Worm (Caenorhabditis elegans) whole organism, L1 larva: ENCODE measurements around the gene lipl-8.

ENCODE experiments used
- F16B12.6 ChIP-seq: fragments of 150-350 bp; optimal IDR thresholded peaks from 2 replicates; lab custom pipeline; 2014; ENCODE audit warnings: missing biosample characterization, missing genetic modification characterization
- aly-2 ChIP-seq: fragments of 150-350 bp; optimal IDR thresholded peaks from 2 replicates; lab custom pipeline; 2014; ENCODE audit warnings: missing biosample characterization, missing genetic modification characterization
- blmp-1 ChIP-seq: fragments of 150-350 bp; optimal IDR thresholded peaks from 2 replicates; lab custom pipeline; 2014; ENCODE audit warnings: missing biosample characterization, missing genetic modification characterization
- ceh-63 ChIP-seq: fragments of 200-800 bp; sonication (Bioruptor generic); optimal IDR thresholded peaks from 2 replicates; lab custom pipeline; 2018; ENCODE audit warnings: mild to moderate bottlenecking, missing genetic modification characterization, missing compliant biosample characterization
- ceh-82 ChIP-seq, 3 experiments: fragments of 150-350 bp in 1 of 3; sonication (generic microtip) in 2 of 3; optimal IDR thresholded peaks; 2 replicates each; lab custom pipeline; 2014 to 2017; ENCODE audit warnings: missing biosample characterization in 3 of 3, missing genetic modification characterization in 3 of 3
- ceh-90 ChIP-seq: sonication (generic microtip); optimal IDR thresholded peaks from 2 replicates; lab custom pipeline; 2016; ENCODE audit warnings: missing genetic modification characterization, missing compliant biosample characterization
- dpl-1 ChIP-seq, 3 experiments: fragments of 150-350 bp in 2 of 3; sonication (generic microtip) in 1 of 3; optimal IDR thresholded peaks; 2 replicates each; lab custom pipeline; 2014 to 2017; ENCODE audit warnings: missing biosample characterization in 3 of 3, missing genetic modification characterization in 3 of 3, missing genetic modification reagents in 3 of 3
- dsc-1 ChIP-seq: sonication (generic microtip); optimal IDR thresholded peaks from 2 replicates; lab custom pipeline; 2016; ENCODE audit warnings: mild to moderate bottlenecking, missing genetic modification characterization, missing compliant biosample characterization
- efl-1 ChIP-seq, 4 experiments: fragments of 150-350 bp; optimal IDR thresholded peaks in 3 of 4; peaks in 1 of 4; 1 replicate in 1 of 4; 2 replicates in 3 of 4; lab custom pipeline; 2014; ENCODE audit warnings: missing biosample characterization in 2 of 4, missing genetic modification characterization in 2 of 4, missing genetic modification reagents in 2 of 4
- efl-3 ChIP-seq: fragments of 200-800 bp; sonication (Bioruptor generic); optimal IDR thresholded peaks from 2 replicates; lab custom pipeline; 2018; ENCODE audit warnings: mild to moderate bottlenecking, missing genetic modification characterization, missing compliant biosample characterization
- egl-13 ChIP-seq: sonication (generic microtip); optimal IDR thresholded peaks from 2 replicates; lab custom pipeline; 2016; ENCODE audit warnings: missing genotype, missing genetic modification reagents, missing genetic modification characterization, missing compliant biosample characterization
- egl-27 ChIP-seq, 2 experiments: fragments of 150-350 bp in 1 of 2; sonication (generic microtip); optimal IDR thresholded peaks; 3 replicates each; lab custom pipeline; 2017 to 2018; ENCODE audit warnings: missing biosample characterization in 2 of 2, missing genetic modification characterization in 2 of 2, missing genetic modification reagents in 2 of 2
- elt-3 ChIP-seq, 6 experiments: fragments of 150-350 bp in 1 of 6; sonication (generic microtip); optimal IDR thresholded peaks; 2 replicates each; lab custom pipeline; 2017 to 2018; ENCODE audit warnings: missing biosample characterization in 6 of 6, missing genetic modification characterization in 6 of 6, inconsistent platforms in 1 of 6
- fkh-10 ChIP-seq: sonication (generic microtip); optimal IDR thresholded peaks from 2 replicates; lab custom pipeline; 2017; ENCODE audit warnings: missing biosample characterization, missing genetic modification reagents, missing genetic modification characterization
- hpl-2 ChIP-seq: fragments of 150-350 bp; optimal IDR thresholded peaks from 2 replicates; lab custom pipeline; 2014; ENCODE audit warnings: missing biosample characterization, missing genetic modification reagents, missing genetic modification characterization
- jun-1 ChIP-seq: fragments of 150-350 bp; optimal IDR thresholded peaks from 2 replicates; lab custom pipeline; 2014; ENCODE audit warnings: missing biosample characterization, missing genetic modification reagents, missing genetic modification characterization
- lin-14 ChIP-seq: fragments of 200-800 bp; sonication (Bioruptor generic); optimal IDR thresholded peaks from 2 replicates; lab custom pipeline; 2018; ENCODE audit warnings: mild to moderate bottlenecking, missing genetic modification characterization, moderate library complexity, missing compliant biosample characterization
- lin-35 ChIP-seq, 2 experiments: fragments of 150-350 bp; optimal IDR thresholded peaks; 2 replicates each; lab custom pipeline; 2014; ENCODE audit warnings: missing biosample characterization in 2 of 2, missing genetic modification characterization in 2 of 2, missing genetic modification reagents in 2 of 2
- lin-39 ChIP-seq: fragments of 150-350 bp; optimal IDR thresholded peaks from 2 replicates; lab custom pipeline; 2014; ENCODE audit warnings: missing biosample characterization, missing genetic modification reagents, missing genetic modification characterization
- lsy-2 ChIP-seq, 2 experiments: fragments of 150-350 bp; optimal IDR thresholded peaks; 2 replicates each; lab custom pipeline; 2014; ENCODE audit warnings: missing biosample characterization in 2 of 2, missing genetic modification characterization in 2 of 2
- mab-9 ChIP-seq: fragments of 200-800 bp; sonication (Bioruptor generic); IDR thresholded peaks from 2 replicates; pipeline ENCODE4 v1.3.6; 2022; ENCODE audit warnings: missing genetic modification reagents, missing genetic modification characterization, missing compliant biosample characterization
- mdl-1 ChIP-seq, 2 experiments: fragments of 150-350 bp; optimal IDR thresholded peaks; 2 replicates each; lab custom pipeline; 2014 to 2017; ENCODE audit warnings: missing biosample characterization in 2 of 2, missing genetic modification characterization in 2 of 2, inconsistent platforms in 1 of 2
- mep-1 ChIP-seq: fragments of 150-350 bp; optimal IDR thresholded peaks from 2 replicates; lab custom pipeline; 2014; ENCODE audit warnings: missing biosample characterization, missing genetic modification characterization
- nhr-11 ChIP-seq: fragments of 150-350 bp; optimal IDR thresholded peaks from 2 replicates; lab custom pipeline; 2014; ENCODE audit warnings: missing biosample characterization, missing genetic modification characterization
- nhr-12 ChIP-seq: sonication (generic microtip); optimal IDR thresholded peaks from 2 replicates; lab custom pipeline; 2017; ENCODE audit warnings: missing biosample characterization, missing genetic modification characterization
- nhr-20 ChIP-seq: sonication (generic microtip); optimal IDR thresholded peaks from 2 replicates; lab custom pipeline; 2016; ENCODE audit warnings: mild to moderate bottlenecking, missing genetic modification characterization, missing compliant biosample characterization
- nhr-47 ChIP-seq: sonication (generic microtip); optimal IDR thresholded peaks from 2 replicates; lab custom pipeline; 2016; ENCODE audit warnings: mild to moderate bottlenecking, missing genetic modification characterization, moderate library complexity, missing compliant biosample characterization
- nhr-71 ChIP-seq: sonication (generic microtip); optimal IDR thresholded peaks from 2 replicates; lab custom pipeline; 2016; ENCODE audit warnings: mild to moderate bottlenecking, missing genetic modification characterization, moderate library complexity, missing compliant biosample characterization
- nhr-77 ChIP-seq: fragments of 150-350 bp; optimal IDR thresholded peaks from 2 replicates; lab custom pipeline; 2014; ENCODE audit warnings: missing biosample characterization, missing genetic modification characterization
- snu-23 ChIP-seq: sonication (generic microtip); optimal IDR thresholded peaks from 2 replicates; lab custom pipeline; 2016; ENCODE audit warnings: missing genetic modification characterization, missing compliant biosample characterization
- sup-37 ChIP-seq: fragments of 200-800 bp; sonication (Bioruptor generic); optimal IDR thresholded peaks from 2 replicates; lab custom pipeline; 2018; ENCODE audit warnings: mild to moderate bottlenecking, missing genetic modification characterization, missing compliant biosample characterization
- swsn-7 ChIP-seq: sonication (generic microtip); optimal IDR thresholded peaks from 2 replicates; lab custom pipeline; 2016; ENCODE audit warnings: missing genetic modification characterization, missing compliant biosample characterization
- unc-30 ChIP-seq: sonication (generic microtip); optimal IDR thresholded peaks from 2 replicates; lab custom pipeline; 2017; ENCODE audit warnings: missing biosample characterization, missing genetic modification characterization
- unc-86 ChIP-seq: sonication (generic microtip); optimal IDR thresholded peaks from 2 replicates; lab custom pipeline; 2016; ENCODE audit warnings: missing genetic modification characterization, missing compliant biosample characterization
- vab-15 ChIP-seq: sonication (generic microtip); optimal IDR thresholded peaks from 2 replicates; lab custom pipeline; 2017; ENCODE audit warnings: missing genotype, mild to moderate bottlenecking, missing genetic modification characterization, missing compliant biosample characterization
- zip-4 ChIP-seq: fragments of 200-800 bp; sonication (Bioruptor generic); optimal IDR thresholded peaks from 2 replicates; lab custom pipeline; 2018; ENCODE audit warnings: mild to moderate bottlenecking, missing genetic modification characterization, moderate library complexity, missing compliant biosample characterization
- ztf-11 ChIP-seq, 2 experiments: sonication (generic microtip); optimal IDR thresholded peaks; 2 replicates each; lab custom pipeline; 2016 to 2017; ENCODE audit warnings: missing genetic modification characterization in 2 of 2, missing biosample characterization in 1 of 2, missing compliant biosample characterization in 1 of 2

lipl-8 gene

DNA sequence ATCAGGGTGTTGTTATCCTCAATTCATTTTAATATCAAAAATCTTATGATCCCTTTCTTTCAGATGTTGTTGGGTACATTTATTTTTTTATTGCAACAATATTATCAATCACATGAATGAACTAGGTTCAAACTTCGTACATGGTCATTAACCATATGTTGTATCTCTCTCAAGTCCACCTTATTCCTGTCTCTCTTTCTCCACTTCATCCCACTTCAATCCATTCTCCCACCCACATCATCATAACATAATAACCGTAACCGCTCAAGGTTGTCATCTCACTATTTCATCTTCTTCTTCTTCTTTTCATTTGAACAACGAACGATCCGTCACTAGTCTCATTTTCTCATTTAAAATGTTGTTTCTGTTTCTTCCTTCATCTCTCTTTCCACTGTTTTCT lies 23.1 kb downstream of the lipl-8 start (continued):
- peak in 1 of 3 experiments; percentile 24 for TF ChIP-seq dpl-1 (GFP tag; optimal IDR thresholded peaks at IDR 0.05; lab: Kevin White, UChicago)
- TF ChIP-seq nhr-77, result no peak
- no peak for TF ChIP-seq lin-14 (GFP tag; lab: Kevin White, UChicago)
- TF ChIP-seq sup-37, result no peak
- peak; percentile 31 for TF ChIP-seq snu-23
- no peak for TF ChIP-seq swsn-7
- peak; percentile 52 for TF ChIP-seq nhr-20 (tag; lab: Kevin White, UChicago)
- peak in 1 of 2 experiments; percentile 20 for TF ChIP-seq lin-35 (GFP tag; optimal IDR thresholded peaks at IDR 0.05; lab: Kevin White, UChicago)
- peak in 2 of 6 experiments; percentile 4 to 28 for TF ChIP-seq elt-3 (tag; optimal IDR thresholded peaks at IDR 0.05; lab: Kevin White, UChicago)
- TF ChIP-seq lin-39, result no peak
- TF ChIP-seq jun-1, result no peak
- no peak for TF ChIP-seq efl-1 (optimal IDR thresholded peaks at IDR 0.05; lab: Kevin White, UChicago)
- TF ChIP-seq efl-1 (GFP tag; optimal IDR thresholded peaks at IDR 0.05 in 1 of 2; lab: Kevin White, UChicago), result no peak
- no peak for TF ChIP-seq nhr-11 (tag; lab: Kevin White, UChicago)
- TF ChIP-seq vab-15, result no peak
- peak in 1 of 2 experiments; percentile 8 for TF ChIP-seq lsy-2 (tag; optimal IDR thresholded peaks at IDR 0.05; lab: Kevin White, UChicago)
- TF ChIP-seq nhr-71 (tag; lab: Kevin White, UChicago), result peak; percentile 29
- no peak for TF ChIP-seq F16B12.6 (tag; lab: Kevin White, UChicago)
- no peak for TF ChIP-seq ceh-90
- no peak for TF ChIP-seq egl-13 (tag; lab: Kevin White, UChicago)
- no peak for TF ChIP-seq mab-9
- TF ChIP-seq unc-86 (tag; lab: Kevin White, UChicago), result no peak
- peak; percentile 70 for TF ChIP-seq blmp-1 (tag; lab: Kevin White, UChicago)
- TF ChIP-seq egl-27 (tag; optimal IDR thresholded peaks at IDR 0.05; lab: Kevin White, UChicago), result no peak

DNA sequence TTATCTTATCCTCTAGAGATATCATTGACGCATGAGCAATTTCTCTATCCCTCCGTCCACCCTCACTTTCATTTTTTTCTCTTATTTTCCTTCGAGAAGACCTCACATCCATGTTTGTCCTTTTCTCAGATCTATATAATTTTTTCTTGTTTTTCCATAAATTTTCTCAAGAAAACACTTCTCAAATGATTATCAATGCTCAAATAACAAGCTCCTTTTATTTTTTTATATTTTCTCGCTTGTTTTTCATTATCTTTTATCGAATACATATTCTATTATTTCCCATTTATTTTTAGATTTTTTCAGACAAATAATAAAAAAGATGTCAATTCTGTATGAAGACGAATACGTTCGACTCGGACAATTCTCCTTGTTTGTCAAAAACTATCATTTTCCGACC lies 25.5 kb downstream of the lipl-8 start, which contains the start of gene R08A2.7:
Gene R08A2.7, plus strand, starts transcription at position 301 of the 400 bp plus-strand sequence.
- TF ChIP-seq vab-15 (no peak), unc-30 (tag; lab: Kevin White, UChicago) (no peak), dsc-1 (tag; lab: Kevin White, UChicago) (no peak)
- TF ChIP-seq, all 84 proteins: peak for 0

DNA sequence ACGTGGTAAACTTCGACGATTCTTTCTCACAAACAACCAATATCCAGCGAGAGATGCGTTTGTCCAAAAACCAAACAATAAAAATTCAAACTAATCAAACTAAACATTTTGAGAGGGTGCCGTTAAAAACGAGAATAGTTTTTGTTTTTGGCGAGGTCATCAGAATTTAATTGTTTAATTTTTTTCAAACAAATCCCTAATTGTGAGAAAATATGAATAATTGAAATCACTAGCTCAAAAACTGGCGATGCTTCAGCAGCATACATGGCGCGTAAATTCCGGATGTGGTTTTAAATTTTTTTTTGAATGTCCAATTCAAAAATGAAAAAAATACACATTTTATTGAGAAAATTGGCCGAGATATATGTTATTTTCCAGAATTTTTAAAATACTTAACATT lies 29.0 kb downstream of the lipl-8 start, which contains the start of gene R08A2.1:
Gene R08A2.1, minus strand, starts transcription at position 101 of the 400 bp plus-strand sequence.
- TF ChIP-seq mep-1 (tag; lab: Kevin White, UChicago), result no peak
- no peak for TF ChIP-seq ceh-82 (tag; optimal IDR thresholded peaks at IDR 0.05; lab: Kevin White, UChicago)
- TF ChIP-seq aly-2 (tag; lab: Kevin White, UChicago), result no peak
- no peak for TF ChIP-seq ceh-63 (GFP tag; lab: Kevin White, UChicago)
- no peak for TF ChIP-seq swsn-7
- no peak for TF ChIP-seq nhr-12 (tag; lab: Kevin White, UChicago)
- no peak for TF ChIP-seq mdl-1 (tag; optimal IDR thresholded peaks at IDR 0.05; lab: Kevin White, UChicago)
- no peak for TF ChIP-seq dsc-1 (tag; lab: Kevin White, UChicago)
- no peak for TF ChIP-seq ztf-11 (tag; optimal IDR thresholded peaks at IDR 0.05; lab: Kevin White, UChicago)
- no peak for TF ChIP-seq zip-4 (GFP tag; lab: Kevin White, UChicago)
- TF ChIP-seq hpl-2 (GFP tag; lab: Kevin White, UChicago), result no peak
- TF ChIP-seq egl-27 (tag; optimal IDR thresholded peaks at IDR 0.05; lab: Kevin White, UChicago), result no peak
- TF ChIP-seq nhr-47 (tag; lab: Kevin White, UChicago), result no peak
- no peak for TF ChIP-seq lin-14 (GFP tag; lab: Kevin White, UChicago)
- no peak for TF ChIP-seq efl-3 (GFP tag; lab: Kevin White, UChicago)
- no peak for TF ChIP-seq dpl-1 (GFP tag; optimal IDR thresholded peaks at IDR 0.05; lab: Kevin White, UChicago)
- TF ChIP-seq fkh-10 (GFP tag; lab: Kevin White, UChicago), result no peak
